ENCODE assay signal across 2 fruit fly cellular contexts in genomic region chr3R:14389258-14389657, dm6.
TF ChIP-seq lines count a peak whose summit lies in the region.

No protein-coding gene starts in this region.

TF ChIP-seq in whole organism, embryonic, 481 proteins besides CTCF, POLR2A, EP300 and RAD21 (continued from another document):
- TF ChIP-seq CG9215 (GFP tag; IDR thresholded peaks at IDR 0.05; lab: Robert Waterston, UW), result no peak
- TF ChIP-seq Ssrp (tag; optimal IDR thresholded peaks at IDR 0.05; lab: Kevin White, UChicago), result no peak
- peak; percentile 6 for TF ChIP-seq phol (tag; optimal IDR thresholded peaks at IDR 0.05; lab: Kevin White, UChicago)
- TF ChIP-seq emc (GFP tag; optimal IDR thresholded peaks at IDR 0.05; lab: Kevin White, UChicago), result no peak
- TF ChIP-seq Ptx1 (GFP tag; IDR thresholded peaks at IDR 0.05; lab: Robert Waterston, UW), result 0 out of 2 replicates have a peak, but pooled peaks have one; percentile 6
- TF ChIP-seq Kr (GFP tag; optimal IDR thresholded peaks at IDR 0.05; lab: Kevin White, UChicago), result no peak
- TF ChIP-seq CG13624 (GFP tag; optimal IDR thresholded peaks at IDR 0.05; lab: Kevin White, UChicago), result no peak
- peak; percentile 34; the same call in 1 of the 2 replicates for TF ChIP-seq Drgx (GFP tag; IDR thresholded peaks at IDR 0.05; lab: Robert Waterston, UW)

TF ChIP-seq in whole organism, prepupa, 60 proteins besides CTCF, POLR2A, EP300 and RAD21 (continued from another document):
- TF ChIP-seq CG34406 (GFP tag; optimal IDR thresholded peaks at IDR 0.05; lab: Kevin White, UChicago) (peak; percentile 65), CG11762 (GFP tag; optimal IDR thresholded peaks at IDR 0.05; lab: Kevin White, UChicago; ENCODE audit: insufficient read depth) (peak; percentile 24), CG9139 (GFP tag; optimal IDR thresholded peaks at IDR 0.05; lab: Kevin White, UChicago) (peak; percentile 33), fd85E (GFP tag; optimal IDR thresholded peaks at IDR 0.05; lab: Kevin White, UChicago) (no peak), ss (GFP tag; optimal IDR thresholded peaks at IDR 0.05; lab: Kevin White, UChicago) (peak in 1 of 2 experiments; percentile 53), CG11902 (GFP tag; optimal IDR thresholded peaks at IDR 0.05; lab: Kevin White, UChicago) (peak; percentile 21), dsx (GFP tag; optimal IDR thresholded peaks at IDR 0.05; lab: Kevin White, UChicago; ENCODE audit: poor library complexity, severe bottlenecking) (peak; percentile 55), acj6 (GFP tag; optimal IDR thresholded peaks at IDR 0.05; lab: Kevin White, UChicago) (peak; percentile 71), Sox14 (GFP tag; optimal IDR thresholded peaks at IDR 0.05; lab: Kevin White, UChicago) (peak; percentile 36), Eip75B (GFP tag; optimal IDR thresholded peaks at IDR 0.05; lab: Kevin White, UChicago) (peak; percentile 38), CG3032 (tag; optimal IDR thresholded peaks at IDR 0.05; lab: Kevin White, UChicago) (peak; percentile 65), salr (GFP tag; optimal IDR thresholded peaks at IDR 0.05; lab: Kevin White, UChicago) (peak in 1 of 2 experiments; percentile 41), Met (GFP tag; optimal IDR thresholded peaks at IDR 0.05; lab: Kevin White, UChicago) (peak; percentile 59), CG6808 (GFP tag; optimal IDR thresholded peaks at IDR 0.05; lab: Kevin White, UChicago) (peak; percentile 74), CG16779 (tag; optimal IDR thresholded peaks at IDR 0.05; lab: Kevin White, UChicago) (no peak), Gug (GFP tag; IDR thresholded peaks at IDR 0.05; lab: Robert Waterston, UW) (no peak), OdsH (GFP tag; optimal IDR thresholded peaks at IDR 0.05; lab: Kevin White, UChicago) (peak; percentile 65), CG11294 (GFP tag; IDR thresholded peaks at IDR 0.05; lab: Robert Waterston, UW) (peak; percentile 10; the same call in 1 of the 2 replicates), fkh (GFP tag; optimal IDR thresholded peaks at IDR 0.05; lab: Kevin White, UChicago) (no peak), Blimp-1 (GFP tag; optimal IDR thresholded peaks at IDR 0.05; lab: Kevin White, UChicago) (no peak), Eip93F (GFP tag; optimal IDR thresholded peaks at IDR 0.05; lab: Kevin White, UChicago) (no peak), pdm3 (GFP tag; optimal IDR thresholded peaks at IDR 0.05; lab: Kevin White, UChicago) (peak; percentile 57), Hr4 (GFP tag; optimal IDR thresholded peaks at IDR 0.05; lab: Kevin White, UChicago) (peak; percentile 43), fd59A (GFP tag; optimal IDR thresholded peaks at IDR 0.05; lab: Kevin White, UChicago) (peak; percentile 64), CG8319 (GFP tag; optimal IDR thresholded peaks at IDR 0.05; lab: Kevin White, UChicago) (no peak), topi (GFP tag; optimal IDR thresholded peaks at IDR 0.05; lab: Kevin White, UChicago) (peak; percentile 62), Ets96B (tag; optimal IDR thresholded peaks at IDR 0.05; lab: Kevin White, UChicago) (peak; percentile 66), CG8632 (GFP tag; optimal IDR thresholded peaks at IDR 0.05; lab: Kevin White, UChicago) (peak; percentile 52), spab (GFP tag; optimal IDR thresholded peaks at IDR 0.05; lab: Kevin White, UChicago) (peak; percentile 73), CG15336 (GFP tag; IDR thresholded peaks at IDR 0.05; lab: Robert Waterston, UW) (peak; percentile 51; the same call in 1 of the 2 replicates), Hr38 (GFP tag; optimal IDR thresholded peaks at IDR 0.05; lab: Kevin White, UChicago) (no peak), Sox15 (GFP tag; optimal IDR thresholded peaks at IDR 0.05; lab: Kevin White, UChicago) (peak; percentile 51), CG1621 (tag; optimal IDR thresholded peaks at IDR 0.05; lab: Kevin White, UChicago) (peak; percentile 17), CG7368 (GFP tag; optimal IDR thresholded peaks at IDR 0.05; lab: Kevin White, UChicago) (peak; percentile 56), Hr39 (GFP tag; optimal IDR thresholded peaks at IDR 0.05; lab: Kevin White, UChicago) (peak; percentile 25), CG6276 (GFP tag; optimal IDR thresholded peaks at IDR 0.05; lab: Kevin White, UChicago) (peak; percentile 30)
